Worm (Caenorhabditis elegans) whole organism, L2 larva: ENCODE results near the gene Y38F1A.1.

Experiments used
- R02D3.7 ChIP-seq: fragments of 150-350 bp; optimal IDR thresholded peaks from 2 replicates; lab custom pipeline; 2014; ENCODE audit warnings: missing biosample characterization, missing genetic modification characterization
- Y55F3AM.14 ChIP-seq: fragments of 200-800 bp; sonication (Bioruptor generic); optimal IDR thresholded peaks from 2 replicates; lab custom pipeline; 2018; ENCODE audit warnings: mild to moderate bottlenecking, missing genetic modification characterization, missing compliant biosample characterization
- ZK546.5 ChIP-seq: sonication (generic microtip); optimal IDR thresholded peaks from 2 replicates; lab custom pipeline; 2017; ENCODE audit warnings: missing biosample characterization, missing genetic modification characterization
- alr-1 ChIP-seq: fragments of 150-350 bp; optimal IDR thresholded peaks from 2 replicates; lab custom pipeline; 2014; ENCODE audit warnings: missing biosample characterization, missing genetic modification characterization
- aly-2 ChIP-seq: fragments of 150-350 bp; optimal IDR thresholded peaks from 2 replicates; lab custom pipeline; 2014; ENCODE audit warnings: missing biosample characterization, missing genetic modification characterization
- ama-1 ChIP-seq: fragments of 150-350 bp; optimal IDR thresholded peaks from 2 replicates; lab custom pipeline; 2018; ENCODE audit warnings: inconsistent platforms
- ceh-16 ChIP-seq: fragments of 150-350 bp; optimal IDR thresholded peaks from 2 replicates; lab custom pipeline; 2014; ENCODE audit warnings: missing biosample characterization, missing genetic modification characterization
- crh-2 ChIP-seq: sonication (generic microtip); optimal IDR thresholded peaks from 2 replicates; lab custom pipeline; 2017; ENCODE audit warnings: missing biosample characterization, missing genetic modification characterization
- dmd-4 ChIP-seq: sonication (generic microtip); optimal IDR thresholded peaks from 2 replicates; lab custom pipeline; 2017; ENCODE audit warnings: missing biosample characterization, missing genetic modification characterization
- egl-27 ChIP-seq: sonication (generic microtip); optimal IDR thresholded peaks from 3 replicates; lab custom pipeline; 2017; ENCODE audit warnings: missing biosample characterization, missing genetic modification reagents, missing genetic modification characterization
- elt-1 ChIP-seq: fragments of 150-350 bp; optimal IDR thresholded peaks from 2 replicates; lab custom pipeline; 2014; ENCODE audit warnings: missing biosample characterization, missing genetic modification characterization
- fos-1 ChIP-seq: fragments of 150-350 bp; optimal IDR thresholded peaks from 2 replicates; lab custom pipeline; 2014; ENCODE audit warnings: missing biosample characterization, missing genetic modification characterization
- lin-13 ChIP-seq: fragments of 150-350 bp; optimal IDR thresholded peaks from 2 replicates; lab custom pipeline; 2014; ENCODE audit warnings: missing biosample characterization, missing genetic modification reagents, missing genetic modification characterization
- lin-39 ChIP-seq: fragments of 150-350 bp; optimal IDR thresholded peaks from 2 replicates; lab custom pipeline; 2014; ENCODE audit warnings: missing biosample characterization, missing genetic modification reagents, missing genetic modification characterization
- mab-5 ChIP-seq: fragments of 150-350 bp; optimal IDR thresholded peaks from 2 replicates; lab custom pipeline; 2014; ENCODE audit warnings: missing biosample characterization, missing genetic modification characterization
- mbf-1 ChIP-seq: sonication (generic microtip); optimal IDR thresholded peaks from 2 replicates; lab custom pipeline; 2017; ENCODE audit warnings: missing biosample characterization, missing genetic modification characterization
- nhr-10 ChIP-seq: sonication (generic microtip); optimal IDR thresholded peaks from 2 replicates; lab custom pipeline; 2017; ENCODE audit warnings: missing biosample characterization, missing genetic modification characterization
- nhr-11 ChIP-seq: fragments of 150-350 bp; optimal IDR thresholded peaks from 2 replicates; lab custom pipeline; 2014; ENCODE audit warnings: missing biosample characterization, missing genetic modification characterization
- nhr-129 ChIP-seq: fragments of 150-350 bp; optimal IDR thresholded peaks from 2 replicates; lab custom pipeline; 2014; ENCODE audit warnings: missing biosample characterization, missing genetic modification characterization
- nhr-21 ChIP-seq: fragments of 150-350 bp; optimal IDR thresholded peaks from 2 replicates; lab custom pipeline; 2014; ENCODE audit warnings: missing biosample characterization, missing genetic modification characterization
- nhr-237 ChIP-seq: fragments of 150-350 bp; optimal IDR thresholded peaks from 2 replicates; lab custom pipeline; 2014; ENCODE audit warnings: missing biosample characterization, missing genetic modification characterization
- nhr-25 ChIP-seq: fragments of 150-350 bp; sonication (generic microtip); optimal IDR thresholded peaks from 3 replicates; lab custom pipeline; 2014; ENCODE audit warnings: missing biosample characterization, missing genetic modification characterization
- nhr-6 ChIP-seq: fragments of 150-350 bp; optimal IDR thresholded peaks from 2 replicates; lab custom pipeline; 2014; ENCODE audit warnings: missing biosample characterization, missing genetic modification characterization
- nhr-77 ChIP-seq: fragments of 150-350 bp; optimal IDR thresholded peaks from 2 replicates; lab custom pipeline; 2014; ENCODE audit warnings: missing biosample characterization, missing genetic modification characterization
- sem-4 ChIP-seq: fragments of 150-350 bp; optimal IDR thresholded peaks from 2 replicates; lab custom pipeline; 2014; ENCODE audit warnings: missing biosample characterization, missing genetic modification reagents, missing genetic modification characterization
- skn-1 ChIP-seq: sonication (generic microtip); optimal IDR thresholded peaks from 2 replicates; lab custom pipeline; 2017; ENCODE audit warnings: missing biosample characterization, missing genetic modification characterization
- sma-3 ChIP-seq: sonication (generic microtip); optimal IDR thresholded peaks from 2 replicates; lab custom pipeline; 2016; ENCODE audit warnings: missing genetic modification reagents, missing genetic modification characterization, missing compliant biosample characterization
- sma-9 ChIP-seq, 2 experiments: fragments of 150-350 bp in 1 of 2; sonication (generic microtip) in 1 of 2; optimal IDR thresholded peaks; 2 replicates each; lab custom pipeline; 2014 to 2016; ENCODE audit warnings: missing genetic modification characterization in 2 of 2, mild to moderate bottlenecking in 1 of 2, missing biosample characterization in 1 of 2, missing compliant biosample characterization in 1 of 2, missing genetic modification reagents in 1 of 2, moderate library complexity in 1 of 2
- snpc-4 ChIP-seq: fragments of 150-350 bp; optimal IDR thresholded peaks from 2 replicates; lab custom pipeline; 2014; ENCODE audit warnings: missing biosample characterization, missing genetic modification characterization
- unc-39 ChIP-seq: fragments of 150-350 bp; optimal IDR thresholded peaks from 2 replicates; lab custom pipeline; 2014; ENCODE audit warnings: missing biosample characterization, missing genetic modification characterization
- unc-55 ChIP-seq: fragments of 150-350 bp; sonication (generic microtip); optimal IDR thresholded peaks from 3 replicates; lab custom pipeline; 2014; ENCODE audit warnings: missing biosample characterization, missing genetic modification reagents, missing genetic modification characterization
- zag-1 ChIP-seq: fragments of 150-350 bp; optimal IDR thresholded peaks from 2 replicates; lab custom pipeline; 2014; ENCODE audit warnings: missing biosample characterization, missing genetic modification characterization
- ztf-1 ChIP-seq: fragments of 200-800 bp; sonication (Bioruptor generic); conservative IDR thresholded peaks from 2 replicates; pipeline ENCODE4 v1.3.6; 2022; ENCODE audit warnings: missing genetic modification characterization, missing compliant biosample characterization
- ztf-11 ChIP-seq: sonication (generic microtip); optimal IDR thresholded peaks from 2 replicates; lab custom pipeline; 2017; ENCODE audit warnings: missing biosample characterization, missing genetic modification characterization

Gene Y38F1A.1

DNA sequence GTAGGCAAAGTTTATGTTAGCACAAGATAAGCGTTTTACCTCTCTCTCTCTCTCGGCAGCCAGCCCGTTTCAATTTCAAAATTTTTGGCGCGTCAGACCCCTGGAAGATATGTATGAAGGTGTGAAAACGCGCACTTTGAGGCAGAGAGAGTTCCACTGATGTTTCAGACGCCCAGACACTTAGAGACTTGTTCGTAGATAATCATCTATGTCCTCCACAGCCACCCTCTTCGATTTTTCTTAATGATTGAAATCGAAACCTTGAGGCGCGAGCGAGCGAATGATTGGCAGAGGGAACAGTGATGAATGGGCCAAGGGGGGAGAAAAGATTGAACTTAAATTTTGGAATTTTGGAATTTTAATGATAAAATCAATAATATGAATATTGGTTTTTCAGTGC is 37.0 kb upstream of the Y38F1A.1 start:
- no peak for TF ChIP-seq mbf-1 (tag; lab: Kevin White, UChicago)
- TF ChIP-seq ceh-16 (tag; lab: Kevin White, UChicago), result peak; percentile 92
- peak; percentile 41 for TF ChIP-seq nhr-25 (tag; lab: Kevin White, UChicago)

DNA sequence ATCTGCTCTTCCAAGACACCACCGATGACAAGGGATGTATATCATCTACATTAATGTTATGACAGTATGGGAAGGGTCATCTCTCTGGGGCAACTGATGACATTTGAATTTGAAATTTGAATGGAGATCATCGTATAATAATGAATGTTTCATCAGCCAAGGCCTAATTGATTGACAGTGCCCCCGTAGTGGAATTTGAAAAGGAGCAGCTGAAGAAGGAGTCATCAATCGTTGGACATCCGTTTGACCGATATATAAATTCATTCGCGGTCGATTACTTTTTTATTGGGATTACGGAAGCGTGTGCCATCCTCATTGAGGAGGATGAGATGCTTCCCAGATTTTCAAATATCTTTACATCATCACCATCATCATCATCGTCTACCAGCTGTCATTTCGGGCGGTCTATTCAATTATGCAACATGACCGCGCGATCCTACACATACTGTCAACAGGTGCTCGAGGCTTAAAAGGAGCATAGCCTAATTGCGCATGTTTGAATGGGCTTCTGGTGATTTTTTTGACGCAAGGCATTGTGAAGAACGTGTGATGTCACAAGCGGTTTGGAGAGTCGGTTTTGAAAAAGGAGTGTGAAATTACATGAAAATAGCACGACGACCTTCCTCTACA is 36.5 kb upstream of the Y38F1A.1 start:
- TF ChIP-seq ama-1 (lab: Kevin White, UChicago) (no peak), nhr-11 (tag; lab: Kevin White, UChicago) (no peak), aly-2 (tag; lab: Kevin White, UChicago) (no peak)

DNA sequence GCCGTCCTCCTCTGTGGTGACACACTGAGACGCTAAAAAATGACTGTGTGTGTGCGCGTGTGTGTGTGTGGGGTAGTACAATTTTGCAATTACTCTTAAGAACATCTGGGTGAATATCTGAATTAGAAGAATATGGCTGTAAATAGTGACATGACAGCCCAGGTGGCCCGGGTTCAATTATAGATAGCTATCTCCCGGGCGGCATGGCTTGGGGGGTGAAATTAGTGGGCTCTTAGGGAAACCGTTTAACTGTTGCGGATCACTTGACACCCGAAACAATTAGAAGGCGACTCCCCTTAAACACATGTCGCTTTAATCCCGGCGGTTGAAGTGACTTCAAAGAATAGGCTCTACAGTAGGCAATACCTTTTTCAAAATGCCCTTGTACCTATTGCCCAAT is 35.6 kb upstream of the Y38F1A.1 start:
- no peak for TF ChIP-seq nhr-129
- no peak for TF ChIP-seq alr-1
- TF ChIP-seq ZK546.5 (tag; lab: Kevin White, UChicago), result no peak
- TF ChIP-seq ztf-11 (tag; lab: Kevin White, UChicago), result no peak
- TF ChIP-seq sma-3, result no peak
- no peak for TF ChIP-seq snpc-4 (tag; lab: Kevin White, UChicago)
- no peak for TF ChIP-seq unc-39 (tag; lab: Kevin White, UChicago)
- TF ChIP-seq aly-2 (tag; lab: Kevin White, UChicago), result no peak
- TF ChIP-seq skn-1, result no peak
- no peak for TF ChIP-seq nhr-21 (tag; lab: Kevin White, UChicago)
- TF ChIP-seq sma-9 (GFP tag; optimal IDR thresholded peaks at IDR 0.05; lab: Kevin White, UChicago), result no peak
- TF ChIP-seq sma-9 (tag; optimal IDR thresholded peaks at IDR 0.05; lab: Kevin White, UChicago), result no peak
- no peak for TF ChIP-seq ceh-16 (tag; lab: Kevin White, UChicago)
- no peak for TF ChIP-seq nhr-77

- TF ChIP-seq crh-2 (tag; lab: Kevin White, UChicago) (no peak), dmd-4 (tag; lab: Kevin White, UChicago) (no peak), ceh-16 (tag; lab: Kevin White, UChicago) (no peak), nhr-11 (tag; lab: Kevin White, UChicago) (no peak), ama-1 (lab: Kevin White, UChicago) (no peak), egl-27 (tag; lab: Kevin White, UChicago) (no peak), nhr-237 (tag; lab: Kevin White, UChicago) (no peak), nhr-21 (tag; lab: Kevin White, UChicago) (no peak), Y55F3AM.14 (GFP tag; lab: Kevin White, UChicago) (no peak), fos-1 (tag; lab: Kevin White, UChicago) (no peak), nhr-10 (no peak)
These were observed 33.2 kb upstream of the Y38F1A.1 start for ce11 chrII:12987799-12988198.

- TF ChIP-seq nhr-11 (tag; lab: Kevin White, UChicago) (no peak), nhr-6 (no peak), nhr-237 (tag; lab: Kevin White, UChicago) (no peak), elt-1 (no peak), zag-1 (no peak), ZK546.5 (tag; lab: Kevin White, UChicago) (no peak), lin-13 (GFP tag; lab: Kevin White, UChicago) (no peak), lin-39 (no peak)
These were observed 31.2 kb upstream of the Y38F1A.1 start for ce11 chrII:12985813-12986212.

- no peak for TF ChIP-seq nhr-237 (tag; lab: Kevin White, UChicago)
- TF ChIP-seq nhr-11 (tag; lab: Kevin White, UChicago), result no peak
- TF ChIP-seq mab-5 (tag; lab: Kevin White, UChicago), result no peak
- no peak for TF ChIP-seq R02D3.7
- no peak for TF ChIP-seq nhr-25 (tag; lab: Kevin White, UChicago)
- no peak for TF ChIP-seq sma-9 (GFP tag; optimal IDR thresholded peaks at IDR 0.05; lab: Kevin White, UChicago)
- no peak for TF ChIP-seq sma-9 (tag; optimal IDR thresholded peaks at IDR 0.05; lab: Kevin White, UChicago)
- no peak for TF ChIP-seq sem-4 (tag; lab: Kevin White, UChicago)
- no peak for TF ChIP-seq lin-39
- TF ChIP-seq unc-55 (GFP tag; lab: Kevin White, UChicago), result no peak
- TF ChIP-seq ztf-11 (tag; lab: Kevin White, UChicago), result no peak
- no peak for TF ChIP-seq ztf-1 (GFP tag; lab: Robert Waterston, UW)
- no peak for TF ChIP-seq alr-1
These were observed 30.1 kb upstream of the Y38F1A.1 start for ce11 chrII:12984709-12985108.
